Fruit fly (Drosophila melanogaster) whole organism, prepupa: ENCODE results near the gene CG10195.

Experiments
- Blimp-1 ChIP-seq: fragments of 200-800 bp; sonication (Bioruptor generic); optimal IDR thresholded peaks from 3 replicates; lab custom pipeline; 2017; ENCODE audit warnings: missing biosample characterization, missing genetic modification characterization, mild to moderate bottlenecking, moderate library complexity, missing genetic modification reagents
- CG10631 ChIP-seq: fragments of 200-800 bp; sonication (Bioruptor generic); optimal IDR thresholded peaks from 2 replicates; lab custom pipeline; 2016; ENCODE audit warnings: missing biosample characterization, missing genetic modification characterization
- CG10669 ChIP-seq: fragments of 200-800 bp; sonication (Bioruptor generic); optimal IDR thresholded peaks from 3 replicates; lab custom pipeline; 2018; ENCODE audit warnings: missing biosample characterization, mild to moderate bottlenecking, missing genetic modification characterization, moderate library complexity
- CG11294 ChIP-seq: fragments of 200-800 bp; sonication (Bioruptor generic); IDR thresholded peaks from 2 replicates; pipeline ENCODE4 v1.3.6; 2022; ENCODE audit warnings: missing biosample characterization, missing genetic modification characterization
- CG11762 ChIP-seq: fragments of 200-800 bp; sonication (Bioruptor generic); optimal IDR thresholded peaks from 3 replicates; lab custom pipeline; 2016; ENCODE audit warnings: missing biosample characterization, missing genetic modification characterization; ENCODE audit not compliant: insufficient read depth
- CG15336 ChIP-seq: fragments of 200-800 bp; sonication (Bioruptor generic); IDR thresholded peaks from 2 replicates; pipeline ENCODE4 v1.3.6; 2022; ENCODE audit warnings: missing biosample characterization, missing genetic modification characterization
- CG32006 ChIP-seq: fragments of 200-800 bp; sonication (Bioruptor generic); optimal IDR thresholded peaks from 3 replicates; lab custom pipeline; 2017; ENCODE audit warnings: missing biosample characterization, mild to moderate bottlenecking, missing genetic modification characterization
- CG34406 ChIP-seq: fragments of 200-800 bp; sonication (Bioruptor generic); optimal IDR thresholded peaks from 3 replicates; lab custom pipeline; 2016; ENCODE audit warnings: missing biosample characterization, missing genetic modification characterization
- CG3919 ChIP-seq: fragments of 200-800 bp; sonication (Bioruptor generic); optimal IDR thresholded peaks from 3 replicates; lab custom pipeline; 2016; ENCODE audit warnings: missing biosample characterization, missing genetic modification characterization
- CG4318 ChIP-seq: fragments of 200-800 bp; sonication (Bioruptor generic); optimal IDR thresholded peaks from 3 replicates; lab custom pipeline; 2017; ENCODE audit warnings: missing biosample characterization, mild to moderate bottlenecking, missing genetic modification characterization
- CG6163 ChIP-seq: fragments of 200-800 bp; sonication (Bioruptor generic); IDR thresholded peaks from 3 replicates; pipeline ENCODE4 v1.3.6; 2022; ENCODE audit warnings: missing biosample characterization, missing genetic modification characterization
- CG6792 ChIP-seq: fragments of 200-800 bp; sonication (Bioruptor generic); optimal IDR thresholded peaks from 3 replicates; lab custom pipeline; 2016; ENCODE audit warnings: missing biosample characterization, missing genetic modification characterization
- CG6808 ChIP-seq: fragments of 200-800 bp; sonication (Bioruptor generic); optimal IDR thresholded peaks from 3 replicates; lab custom pipeline; 2017; ENCODE audit warnings: missing biosample characterization, missing genetic modification characterization, mild to moderate bottlenecking, moderate library complexity, missing genetic modification reagents
- CG6854 ChIP-seq: fragments of 200-800 bp; sonication (Bioruptor generic); optimal IDR thresholded peaks from 2 replicates; lab custom pipeline; 2017; ENCODE audit warnings: missing biosample characterization, mild to moderate bottlenecking, missing genetic modification characterization
- CG8119 ChIP-seq: fragments of 200-800 bp; sonication (Bioruptor generic); IDR thresholded peaks from 3 replicates; pipeline ENCODE4 v1.3.6; 2022; ENCODE audit warnings: missing biosample characterization, missing genetic modification characterization
- CG8632 ChIP-seq: fragments of 200-800 bp; sonication (Bioruptor generic); optimal IDR thresholded peaks from 3 replicates; lab custom pipeline; 2016; ENCODE audit warnings: missing biosample characterization, missing genetic modification characterization
- CG9139 ChIP-seq: fragments of 200-800 bp; sonication (Bioruptor generic); optimal IDR thresholded peaks from 3 replicates; lab custom pipeline; 2017; ENCODE audit warnings: missing biosample characterization, mild to moderate bottlenecking, missing genetic modification characterization
- Eip75B ChIP-seq: fragments of 200-800 bp; sonication (Bioruptor generic); optimal IDR thresholded peaks from 3 replicates; lab custom pipeline; 2016; ENCODE audit warnings: missing biosample characterization, missing genetic modification characterization
- Eip78C ChIP-seq: fragments of 200-800 bp; sonication (Bioruptor generic); peaks from one replicate; lab custom pipeline; 2016; ENCODE audit warnings: missing biosample characterization, missing genetic modification characterization
- Eip93F ChIP-seq: fragments of 200-800 bp; sonication (Bioruptor generic); optimal IDR thresholded peaks from 2 replicates; lab custom pipeline; 2016; ENCODE audit warnings: missing biosample characterization, mild to moderate bottlenecking, missing genetic modification characterization
- Ets21C ChIP-seq: fragments of 200-800 bp; sonication (Bioruptor generic); optimal IDR thresholded peaks from 3 replicates; lab custom pipeline; 2016; ENCODE audit warnings: missing biosample characterization, missing genetic modification characterization
- Ets96B ChIP-seq: fragments of 200-800 bp; optimal IDR thresholded peaks from 2 replicates; lab custom pipeline; 2019; ENCODE audit warnings: missing biosample characterization, mild to moderate bottlenecking, missing genetic modification characterization, moderate library complexity
- Gug ChIP-seq: fragments of 200-800 bp; sonication (Bioruptor generic); IDR thresholded peaks from 2 replicates; pipeline ENCODE4 v1.3.6; 2022; ENCODE audit warnings: missing biosample characterization, missing genetic modification characterization
- Hr38 ChIP-seq: sonication (Bioruptor generic); optimal IDR thresholded peaks from 2 replicates; lab custom pipeline; 2016; ENCODE audit warnings: missing biosample characterization, missing genetic modification characterization
- Hr39 ChIP-seq: fragments of 200-800 bp; sonication (Bioruptor generic); optimal IDR thresholded peaks from 2 replicates; lab custom pipeline; 2016; ENCODE audit warnings: missing biosample characterization, missing genetic modification characterization
- Hr4 ChIP-seq: fragments of 200-800 bp; sonication (Bioruptor generic); optimal IDR thresholded peaks from 3 replicates; lab custom pipeline; 2016; ENCODE audit warnings: missing biosample characterization, missing genetic modification characterization
- Lpt ChIP-seq: fragments of 200-800 bp; sonication (Bioruptor generic); optimal IDR thresholded peaks from 3 replicates; lab custom pipeline; 2016; ENCODE audit warnings: missing biosample characterization, missing genetic modification characterization
- OdsH ChIP-seq: fragments of 200-800 bp; sonication (Bioruptor generic); optimal IDR thresholded peaks from 3 replicates; lab custom pipeline; 2016; ENCODE audit warnings: missing biosample characterization, missing genetic modification characterization
- Smox ChIP-seq: fragments of 200-800 bp; sonication (Bioruptor generic); optimal IDR thresholded peaks from 3 replicates; lab custom pipeline; 2016; ENCODE audit warnings: missing biosample characterization, missing genetic modification characterization
- Sox15 ChIP-seq: fragments of 200-800 bp; sonication (Bioruptor generic); optimal IDR thresholded peaks from 3 replicates; lab custom pipeline; 2016; ENCODE audit warnings: missing biosample characterization, missing genetic modification characterization
- achi ChIP-seq: fragments of 200-800 bp; sonication (Bioruptor generic); optimal IDR thresholded peaks from 3 replicates; lab custom pipeline; 2016; ENCODE audit warnings: missing biosample characterization, missing genetic modification characterization
- cyc ChIP-seq: fragments of 200-800 bp; sonication (Bioruptor generic); optimal IDR thresholded peaks from 3 replicates; lab custom pipeline; 2016; ENCODE audit warnings: missing biosample characterization, missing genetic modification characterization
- dsx ChIP-seq: fragments of 200-800 bp; optimal IDR thresholded peaks from 3 replicates; lab custom pipeline; 2019; ENCODE audit warnings: missing biosample characterization, mild to moderate bottlenecking, missing genetic modification characterization, moderate library complexity; ENCODE audit not compliant: poor library complexity, severe bottlenecking
- eg ChIP-seq: fragments of 200-800 bp; sonication (Bioruptor generic); IDR thresholded peaks from 3 replicates; pipeline ENCODE4 v1.3.6; 2022; ENCODE audit warnings: missing biosample characterization, missing genetic modification characterization
- esn ChIP-seq: fragments of 200-800 bp; sonication (Bioruptor generic); optimal IDR thresholded peaks from 2 replicates; lab custom pipeline; 2016; ENCODE audit warnings: missing biosample characterization, mild to moderate bottlenecking, missing genetic modification characterization, moderate library complexity
- fd59A ChIP-seq: fragments of 200-800 bp; sonication (Bioruptor generic); optimal IDR thresholded peaks from 2 replicates; lab custom pipeline; 2017; ENCODE audit warnings: missing biosample characterization, mild to moderate bottlenecking, missing genetic modification characterization, missing genetic modification reagents
- fd85E ChIP-seq: fragments of 200-800 bp; sonication (Bioruptor generic); optimal IDR thresholded peaks from 3 replicates; lab custom pipeline; 2016; ENCODE audit warnings: missing biosample characterization, missing genetic modification characterization
- net ChIP-seq: fragments of 200-800 bp; sonication (Bioruptor generic); optimal IDR thresholded peaks from 3 replicates; lab custom pipeline; 2016; ENCODE audit warnings: missing biosample characterization, missing genetic modification characterization
- pdm3 ChIP-seq: fragments of 200-800 bp; sonication (Bioruptor generic); optimal IDR thresholded peaks from 3 replicates; lab custom pipeline; 2016; ENCODE audit warnings: missing biosample characterization, missing genetic modification characterization
- salr ChIP-seq, 2 experiments: fragments of 200-800 bp; sonication (Bioruptor generic); optimal IDR thresholded peaks; 3 replicates each; lab custom pipeline; 2016 to 2018; ENCODE audit warnings: missing biosample characterization in 2 of 2, missing genetic modification characterization in 2 of 2, mild to moderate bottlenecking in 1 of 2
- spab ChIP-seq: fragments of 200-800 bp; sonication (Bioruptor generic); optimal IDR thresholded peaks from 2 replicates; lab custom pipeline; 2017; ENCODE audit warnings: missing biosample characterization, mild to moderate bottlenecking, missing genetic modification characterization, missing genetic modification reagents
- ss ChIP-seq, 2 experiments: fragments of 200-800 bp; sonication (Bioruptor generic); optimal IDR thresholded peaks; 2 replicates in 1 of 2; 3 replicates in 1 of 2; lab custom pipeline; 2017 to 2018; ENCODE audit warnings: mild to moderate bottlenecking in 2 of 2, missing biosample characterization in 2 of 2, missing genetic modification characterization in 2 of 2, moderate library complexity in 1 of 2
- topi ChIP-seq: fragments of 200-800 bp; sonication (Bioruptor generic); optimal IDR thresholded peaks from 3 replicates; lab custom pipeline; 2016; ENCODE audit warnings: missing biosample characterization, missing genetic modification characterization

The CG10195 gene

dm6 chr2L:19439598-19440230, 44.8 kb downstream of the CG10195 start (continued):
- TF ChIP-seq CG11762 (GFP tag; lab: Kevin White, UChicago) (no peak), OdsH (GFP tag; lab: Kevin White, UChicago) (peak; percentile 83), CG6854 (no peak), Hr39 (GFP tag; lab: Kevin White, UChicago) (peak; percentile 14), cyc (peak; percentile 36), CG8632 (GFP tag; lab: Kevin White, UChicago) (peak; percentile 21), Ets21C (GFP tag; lab: Kevin White, UChicago) (peak; percentile 65), Gug (GFP tag; lab: Robert Waterston, UW) (no peak; the same call in 1 of the 2 replicates)

dm6 chr2L:19438685-19439597, 45.6 kb downstream of the CG10195 start:
- TF ChIP-seq CG6808 (GFP tag; lab: Kevin White, UChicago) (peak; percentile 99), CG8632 (GFP tag; lab: Kevin White, UChicago) (peak; percentile 4), CG32006 (GFP tag; lab: Kevin White, UChicago) (peak; percentile 10), Hr38 (no peak), Eip78C (peak; percentile 76), CG6163 (GFP tag; lab: Robert Waterston, UW) (peak; percentile 36; the same call in 1 of the 3 replicates), ss (GFP tag; optimal IDR thresholded peaks at IDR 0.05; lab: Kevin White, UChicago) (peak; percentile 7 to 37), net (GFP tag; lab: Kevin White, UChicago) (no peak), CG15336 (GFP tag; lab: Robert Waterston, UW) (peak; percentile 30; the same call in 1 of the 2 replicates), esn (peak; percentile 44), CG3919 (GFP tag; lab: Kevin White, UChicago) (no peak), CG4318 (GFP tag; lab: Kevin White, UChicago) (no peak), topi (GFP tag; lab: Kevin White, UChicago) (no peak), Lpt (GFP tag; lab: Kevin White, UChicago) (peak; percentile 18), CG10631 (no peak), Blimp-1 (peak; percentile 50), Smox (GFP tag; lab: Kevin White, UChicago) (no peak), Eip93F (GFP tag; lab: Kevin White, UChicago) (no peak), CG6792 (GFP tag; lab: Kevin White, UChicago) (no peak), fd85E (no peak), achi (GFP tag; lab: Kevin White, UChicago) (peak; percentile 23), Sox15 (GFP tag; lab: Kevin White, UChicago) (no peak), CG34406 (no peak), spab (GFP tag; lab: Kevin White, UChicago) (no peak), eg (GFP tag; lab: Robert Waterston, UW) (peak; percentile 39; the same call in 1 of the 3 replicates), Ets96B (tag; lab: Kevin White, UChicago) (peak; percentile 43), pdm3 (GFP tag; lab: Kevin White, UChicago) (peak; percentile 10), Gug (GFP tag; lab: Robert Waterston, UW) (no peak), fd59A (GFP tag; lab: Kevin White, UChicago) (no peak), CG9139 (GFP tag; lab: Kevin White, UChicago) (no peak), CG6854 (peak; percentile 33), dsx (GFP tag; lab: Kevin White, UChicago) (peak; percentile 38), Hr4 (GFP tag; lab: Kevin White, UChicago) (peak; percentile 18), CG10669 (no peak), Eip75B (GFP tag; lab: Kevin White, UChicago) (peak; percentile 13), CG11294 (no peak), CG8119 (GFP tag; lab: Robert Waterston, UW) (peak; percentile 57; the same call in 2 of the 3 replicates), salr (GFP tag; optimal IDR thresholded peaks at IDR 0.05; lab: Kevin White, UChicago) (no peak)
